Worm (Caenorhabditis elegans): ENCODE measurements around the gene F28A10.4.

Gene F28A10.4

DNA sequence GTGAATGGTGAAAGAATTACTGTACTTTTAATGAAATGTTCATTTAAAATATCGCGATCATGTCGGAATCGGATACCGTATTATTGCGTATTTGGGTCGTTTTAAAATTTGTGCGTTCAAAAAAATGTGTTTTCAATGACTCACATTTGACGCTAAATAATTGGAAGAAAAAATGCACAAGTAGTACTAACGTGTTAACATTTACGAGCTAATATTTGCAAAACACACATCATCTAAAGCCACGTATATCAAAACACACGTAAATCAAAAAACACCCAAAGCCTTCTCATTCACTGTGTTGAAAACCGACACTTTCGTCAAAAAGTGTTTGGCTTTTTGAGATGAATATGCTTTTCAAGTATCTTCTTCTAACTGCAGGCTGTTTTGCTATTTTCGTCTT is 18.6 kb upstream of the F28A10.4 start, which contains the start of gene F28A10.1:
Gene F28A10.1, plus strand, starts transcription at position 301 of the 400 bp plus-strand sequence.
- TF ChIP-seq egl-27 (tag; optimal IDR thresholded peaks at IDR 0.05), result no peak
- no peak for TF ChIP-seq nhr-12 (tag; optimal IDR thresholded peaks at IDR 0.05)
- TF ChIP-seq daf-12 (tag; optimal IDR thresholded peaks at IDR 0.05), result no peak
- TF ChIP-seq nhr-43 (tag; optimal IDR thresholded peaks at IDR 0.05; ENCODE audit: poor library complexity, severe bottlenecking), result no peak
- TF ChIP-seq nhr-25 (tag; optimal IDR thresholded peaks at IDR 0.05), result no peak
- TF ChIP-seq fkh-10 (GFP tag; optimal IDR thresholded peaks at IDR 0.05), result no peak
- TF ChIP-seq elt-3 (tag; optimal IDR thresholded peaks at IDR 0.05), result no peak
- no peak for TF ChIP-seq ceh-82 (tag; optimal IDR thresholded peaks at IDR 0.05)
- TF ChIP-seq tbx-2 (tag; optimal IDR thresholded peaks at IDR 0.05), result no peak

DNA sequence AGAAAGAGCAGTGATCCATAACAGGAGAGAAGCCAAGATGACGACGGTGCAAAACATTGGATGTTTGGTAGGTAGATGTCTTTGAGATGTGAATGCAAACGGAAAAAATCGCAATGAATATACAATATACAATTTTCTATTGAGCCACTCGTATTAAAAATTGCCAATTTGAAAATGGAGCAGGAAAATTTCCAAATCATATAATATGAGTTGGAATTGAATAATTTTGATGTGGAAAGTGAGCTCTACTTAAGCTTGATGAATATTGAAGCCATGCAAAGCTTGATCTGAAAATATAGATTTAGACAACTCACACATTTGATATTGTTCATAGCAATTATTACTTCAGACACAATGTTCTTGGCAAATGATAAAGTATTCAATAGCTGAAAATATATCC is 5.7 kb upstream of the F28A10.4 start, which contains the start of gene F28A10.8:
Gene F28A10.8, minus strand, starts transcription at position 101 of the 400 bp plus-strand sequence.
- no peak for TF ChIP-seq eor-1 (tag; optimal IDR thresholded peaks at IDR 0.05)
- no peak for TF ChIP-seq nhr-237 (tag; optimal IDR thresholded peaks at IDR 0.05)
- TF ChIP-seq ama-1 (optimal IDR thresholded peaks at IDR 0.05), result no peak

DNA sequence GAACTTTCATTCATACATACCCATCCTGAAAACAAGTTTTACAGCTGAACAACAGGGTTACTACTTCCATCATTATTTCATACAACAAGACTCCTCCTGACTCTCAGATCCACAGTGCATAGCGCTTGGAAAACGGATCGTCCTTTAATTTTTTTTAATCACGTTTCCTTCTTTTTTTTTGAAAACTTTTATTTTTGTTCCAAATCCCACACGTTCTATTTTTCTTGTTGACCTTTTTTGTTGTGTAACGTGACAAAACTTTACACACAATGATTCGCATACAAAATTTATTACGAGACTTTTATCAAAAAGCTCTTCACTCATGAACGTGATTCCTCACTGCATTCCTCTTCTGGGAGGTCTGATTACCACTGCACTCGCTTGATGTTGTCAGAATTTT is 3.9 kb upstream of the F28A10.4 start, which contains the start of gene clc-33:
Gene clc-33, plus strand, starts transcription at position 301 of the 400 bp plus-strand sequence.
- TF ChIP-seq R02D3.7 (tag; optimal IDR thresholded peaks at IDR 0.05), result no peak
- TF ChIP-seq lin-39 (tag; optimal IDR thresholded peaks at IDR 0.05), result no peak

DNA sequence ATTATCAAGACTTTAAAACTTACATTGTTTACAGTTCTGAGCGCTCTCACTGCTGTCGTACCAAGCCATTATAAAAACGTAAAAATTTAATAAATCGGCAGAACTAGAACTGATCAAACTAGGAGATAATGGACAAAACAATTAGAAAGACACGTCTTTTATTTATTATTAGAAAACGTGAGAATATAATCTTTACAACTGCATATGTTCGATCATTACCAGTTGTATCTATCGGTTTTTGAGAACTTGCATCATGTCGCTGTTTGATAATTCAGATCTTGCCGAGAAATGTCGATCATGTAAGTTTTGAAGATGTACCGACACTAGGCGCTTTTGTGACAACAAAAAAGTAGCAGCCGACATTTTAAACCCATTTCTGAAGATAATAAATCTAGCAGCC is 1.5 kb downstream of the F28A10.4 start, which contains the start of gene F28A10.7:
Gene F28A10.7, minus strand, starts transcription at position 101 of the 400 bp plus-strand sequence.
- TF ChIP-seq ceh-28 (tag; optimal IDR thresholded peaks at IDR 0.05) (no peak), tbx-2 (tag; optimal IDR thresholded peaks at IDR 0.05) (no peak), elt-1 (tag; optimal IDR thresholded peaks at IDR 0.05) (no peak), ceh-9 (tag; optimal IDR thresholded peaks at IDR 0.05) (no peak), fkh-10 (GFP tag; optimal IDR thresholded peaks at IDR 0.05) (no peak), ztf-11 (tag; optimal IDR thresholded peaks at IDR 0.05) (no peak), nhr-28 (tag; optimal IDR thresholded peaks at IDR 0.05) (no peak), ceh-16 (tag; optimal IDR thresholded peaks at IDR 0.05) (no peak), lin-39 (tag; optimal IDR thresholded peaks at IDR 0.05) (no peak), ZK546.5 (tag; optimal IDR thresholded peaks at IDR 0.05) (no peak), unc-62 (GFP tag; optimal IDR thresholded peaks at IDR 0.05) (no peak), daf-12 (tag; optimal IDR thresholded peaks at IDR 0.05) (no peak), elt-3 (tag; optimal IDR thresholded peaks at IDR 0.05) (no peak), fkh-2 (tag; optimal IDR thresholded peaks at IDR 0.05) (no peak), nhr-76 (tag; optimal IDR thresholded peaks at IDR 0.05) (no peak), nhr-237 (tag; optimal IDR thresholded peaks at IDR 0.05) (no peak), nfya-1 (tag; optimal IDR thresholded peaks at IDR 0.05; ENCODE audit: insufficient read depth) (no peak), skn-1 (tag; optimal IDR thresholded peaks at IDR 0.05) (no peak)

DNA sequence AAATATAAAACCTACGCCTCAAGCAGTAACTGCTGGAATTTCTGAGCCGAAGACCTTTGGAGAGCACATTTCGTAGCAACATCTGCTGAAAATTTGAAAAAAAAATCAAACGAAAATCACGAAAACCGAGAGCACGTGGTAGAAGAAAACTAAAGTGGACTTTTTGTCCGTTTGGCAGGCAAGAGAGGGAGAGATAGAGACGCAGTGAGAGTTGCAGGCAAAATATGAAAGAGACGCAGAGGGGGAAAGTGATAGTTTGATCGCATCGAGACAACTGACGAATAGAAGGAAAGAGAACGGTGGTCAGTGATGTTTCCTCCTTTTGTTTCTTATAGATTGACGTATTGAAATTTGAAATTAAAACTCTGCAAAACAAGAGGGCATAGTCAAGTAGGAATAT is 4.4 kb downstream of the F28A10.4 start, which contains the start of the genes acdh-9 and F28A10.13:
Gene acdh-9, minus strand, starts transcription at position 85 of the 400 bp plus-strand sequence.
Gene F28A10.13, plus strand, starts transcription at position 294 of the 400 bp plus-strand sequence.
- TF ChIP-seq nhr-237 (tag; optimal IDR thresholded peaks at IDR 0.05) (no peak), elt-1 (tag; optimal IDR thresholded peaks at IDR 0.05) (no peak), nhr-77 (tag; optimal IDR thresholded peaks at IDR 0.05) (no peak), ceh-82 (tag; optimal IDR thresholded peaks at IDR 0.05) (no peak), pha-4 (tag; optimal IDR thresholded peaks at IDR 0.05) (no peak), nhr-43 (tag; optimal IDR thresholded peaks at IDR 0.05; ENCODE audit: poor library complexity, severe bottlenecking) (no peak), hmg-11 (tag; optimal IDR thresholded peaks at IDR 0.05) (no peak), zag-1 (tag; optimal IDR thresholded peaks at IDR 0.05) (no peak), fkh-2 (tag; optimal IDR thresholded peaks at IDR 0.05) (no peak), elt-2 (tag; optimal IDR thresholded peaks at IDR 0.05) (peak; percentile 69), mml-1 (tag; optimal IDR thresholded peaks at IDR 0.05) (no peak), fos-1 (tag; optimal IDR thresholded peaks at IDR 0.05) (no peak), skn-1 (tag; optimal IDR thresholded peaks at IDR 0.05) (no peak), daf-12 (tag; optimal IDR thresholded peaks at IDR 0.05) (no peak), eor-1 (tag; optimal IDR thresholded peaks at IDR 0.05) (no peak), pqm-1 (tag; optimal IDR thresholded peaks at IDR 0.05) (peak; percentile 44), ZK546.5 (tag; optimal IDR thresholded peaks at IDR 0.05) (no peak), nhr-28 (tag; optimal IDR thresholded peaks at IDR 0.05) (no peak), fkh-10 (GFP tag; optimal IDR thresholded peaks at IDR 0.05) (no peak), ztf-4 (tag; optimal IDR thresholded peaks at IDR 0.05) (no peak), unc-62 (GFP tag; optimal IDR thresholded peaks at IDR 0.05) (no peak), ama-1 (optimal IDR thresholded peaks at IDR 0.05) (peak; percentile 68), sea-2 (GFP tag; optimal IDR thresholded peaks at IDR 0.05) (no peak), nhr-76 (tag; optimal IDR thresholded peaks at IDR 0.05) (peak; percentile 95), ztf-11 (tag; optimal IDR thresholded peaks at IDR 0.05) (no peak), lsy-12 (tag; optimal IDR thresholded peaks at IDR 0.05) (no peak), ceh-16 (tag; optimal IDR thresholded peaks at IDR 0.05) (no peak), nhr-67 (tag; optimal IDR thresholded peaks at IDR 0.05) (no peak), snpc-4 (tag; optimal IDR thresholded peaks at IDR 0.05) (no peak), lin-39 (tag; optimal IDR thresholded peaks at IDR 0.05) (no peak), egl-5 (tag; optimal IDR thresholded peaks at IDR 0.05) (no peak), nhr-23 (tag; optimal IDR thresholded peaks at IDR 0.05) (peak; percentile 11), nfya-1 (tag; optimal IDR thresholded peaks at IDR 0.05; ENCODE audit: insufficient read depth) (peak; percentile 65), nhr-25 (tag; optimal IDR thresholded peaks at IDR 0.05) (peak; percentile 22), tbx-2 (tag; optimal IDR thresholded peaks at IDR 0.05) (no peak), ceh-28 (tag; optimal IDR thresholded peaks at IDR 0.05) (no peak), R02D3.7 (tag; optimal IDR thresholded peaks at IDR 0.05) (no peak)

Measured in whole organism, L3 larva.